Worm (Caenorhabditis elegans) whole organism, midembryonic: ENCODE results near the gene ikke-1.
A peak's percentile ranks its signal among the peaks of the same experiment; 100 is the strongest.

Experiments
- T22C8.4 ChIP-seq: fragments of 200-800 bp; sonication (Bioruptor generic); IDR thresholded peaks from 2 replicates; pipeline ENCODE4 v1.3.6; 2022; ENCODE audit warnings: missing genetic modification characterization, missing compliant biosample characterization
- cog-1 ChIP-seq: sonication (generic microtip); optimal IDR thresholded peaks from 2 replicates; lab custom pipeline; 2016; ENCODE audit warnings: missing genetic modification characterization, missing compliant biosample characterization
- flt-1 ChIP-seq: fragments of 200-800 bp; sonication (Bioruptor generic); IDR thresholded peaks from 2 replicates; pipeline ENCODE4 v1.3.6; 2022; ENCODE audit warnings: missing genetic modification characterization, missing compliant biosample characterization
- klf-2 ChIP-seq: fragments of 200-800 bp; sonication (Bioruptor generic); conservative IDR thresholded peaks from 2 replicates; pipeline ENCODE4 v1.3.6; 2022; ENCODE audit warnings: missing genetic modification reagents, missing genetic modification characterization, missing compliant biosample characterization
- med-1 ChIP-seq: sonication (generic microtip); optimal IDR thresholded peaks from 2 replicates; lab custom pipeline; 2017; ENCODE audit warnings: missing genetic modification characterization, mild to moderate bottlenecking, missing compliant biosample characterization, antibody characterized with exemption, missing genetic modification reagents; ENCODE audit not compliant: insufficient read depth
- ref-1 ChIP-seq: fragments of 200-800 bp; sonication (Bioruptor generic); conservative IDR thresholded peaks from 2 replicates; pipeline ENCODE4 v1.3.6; 2022; ENCODE audit warnings: missing genetic modification reagents, missing genetic modification characterization, missing compliant biosample characterization
- tab-1 ChIP-seq: fragments of 200-800 bp; sonication (Bioruptor generic); IDR thresholded peaks from 2 replicates; pipeline ENCODE4 v1.3.6; 2022; ENCODE audit warnings: missing genetic modification characterization, missing compliant biosample characterization
- ztf-23 ChIP-seq: fragments of 200-800 bp; sonication (Bioruptor generic); IDR thresholded peaks from 2 replicates; pipeline ENCODE4 v1.3.6; 2022; ENCODE audit warnings: missing genetic modification reagents, missing genetic modification characterization, missing compliant biosample characterization
- ztf-29 ChIP-seq: fragments of 200-800 bp; sonication (Bioruptor generic); IDR thresholded peaks from 2 replicates; pipeline ENCODE4 v1.3.6; 2022; ENCODE audit warnings: missing genetic modification reagents, missing genetic modification characterization, missing compliant biosample characterization

The ikke-1 gene

ce11 chrIII:9052371-9052978 is 2.0 kb upstream of the ikke-1 start:
- TF ChIP-seq med-1 (no peak), ztf-29 (0 out of 2 replicates have a peak, but pooled peaks have one; percentile 18), klf-2 (GFP tag; lab: Robert Waterston, UW) (peak; percentile 38; the same call in 1 of the 2 replicates)

ce11 chrIII:9051714-9052113 is 1.2 kb upstream of the ikke-1 start:
- TF ChIP-seq ref-1 (GFP tag; lab: Robert Waterston, UW) (no peak), flt-1 (GFP tag; lab: Robert Waterston, UW) (no peak), tab-1 (GFP tag; lab: Robert Waterston, UW) (no peak)

ce11 chrIII:9051119-9051597 is 658 bp upstream of the ikke-1 start:
- no peak for TF ChIP-seq ztf-29
- no peak for TF ChIP-seq T22C8.4
- TF ChIP-seq klf-2 (GFP tag; lab: Robert Waterston, UW), result no peak

- TF ChIP-seq klf-2 (GFP tag; lab: Robert Waterston, UW), result no peak
- no peak for TF ChIP-seq ztf-23 (GFP tag; lab: Robert Waterston, UW)
- TF ChIP-seq flt-1 (GFP tag; lab: Robert Waterston, UW), result no peak
- TF ChIP-seq ref-1 (GFP tag; lab: Robert Waterston, UW), result no peak
- no peak for TF ChIP-seq T22C8.4
- TF ChIP-seq med-1, result no peak
- no peak for TF ChIP-seq ztf-29
Measured at ce11 chrIII:9047260-9047659, 3.2 kb downstream of the ikke-1 start.

ce11 chrIII:9045838-9046237 is 4.7 kb downstream of the ikke-1 start, which contains the start of gene R107.2:
R107.2 (minus strand) TSS chrIII:9045938.
- TF ChIP-seq cog-1 (tag; lab: Kevin White, UChicago) (no peak), klf-2 (GFP tag; lab: Robert Waterston, UW) (no peak), ztf-29 (no peak), ztf-23 (GFP tag; lab: Robert Waterston, UW) (no peak), ref-1 (GFP tag; lab: Robert Waterston, UW) (no peak), tab-1 (GFP tag; lab: Robert Waterston, UW) (no peak), flt-1 (GFP tag; lab: Robert Waterston, UW) (no peak), med-1 (no peak), T22C8.4 (no peak)

- TF ChIP-seq T22C8.4, result no peak
- no peak for TF ChIP-seq klf-2 (GFP tag; lab: Robert Waterston, UW)
- TF ChIP-seq flt-1 (GFP tag; lab: Robert Waterston, UW), result no peak
- TF ChIP-seq ztf-29, result no peak
- no peak for TF ChIP-seq cog-1 (tag; lab: Kevin White, UChicago)
- no peak for TF ChIP-seq med-1
- no peak for TF ChIP-seq tab-1 (GFP tag; lab: Robert Waterston, UW)
- no peak for TF ChIP-seq ztf-23 (GFP tag; lab: Robert Waterston, UW)
- TF ChIP-seq ref-1 (GFP tag; lab: Robert Waterston, UW), result no peak
Measured at ce11 chrIII:9043200-9043599, 7.3 kb downstream of the ikke-1 start, which contains the start of gene nac-2. nac-2 (minus strand) TSS chrIII:9043300.

ce11 chrIII:9037658-9038057 is 12.8 kb downstream of the ikke-1 start, which contains the start of gene R107.9:
R107.9 (plus strand) TSS chrIII:9037958.
- TF ChIP-seq ztf-29, result no peak

- TF ChIP-seq ztf-23 (GFP tag; lab: Robert Waterston, UW) (no peak), ztf-29 (no peak), cog-1 (tag; lab: Kevin White, UChicago) (no peak), klf-2 (GFP tag; lab: Robert Waterston, UW) (no peak), med-1 (no peak), tab-1 (GFP tag; lab: Robert Waterston, UW) (no peak), T22C8.4 (no peak), flt-1 (GFP tag; lab: Robert Waterston, UW) (no peak), ref-1 (GFP tag; lab: Robert Waterston, UW) (no peak)
Measured at ce11 chrIII:9035037-9035436, 15.5 kb downstream of the ikke-1 start.

- TF ChIP-seq ztf-29 (no peak), ref-1 (GFP tag; lab: Robert Waterston, UW) (no peak), flt-1 (GFP tag; lab: Robert Waterston, UW) (no peak), klf-2 (GFP tag; lab: Robert Waterston, UW) (no peak), med-1 (no peak), tab-1 (GFP tag; lab: Robert Waterston, UW) (no peak), ztf-23 (GFP tag; lab: Robert Waterston, UW) (no peak), T22C8.4 (no peak), cog-1 (tag; lab: Kevin White, UChicago) (no peak)
Measured at ce11 chrIII:9034133-9034532, 16.4 kb downstream of the ikke-1 start.

- no peak for TF ChIP-seq tab-1 (GFP tag; lab: Robert Waterston, UW)
- TF ChIP-seq ztf-29, result no peak
- no peak for TF ChIP-seq flt-1 (GFP tag; lab: Robert Waterston, UW)
- TF ChIP-seq med-1, result no peak
- no peak for TF ChIP-seq ref-1 (GFP tag; lab: Robert Waterston, UW)
- TF ChIP-seq ztf-23 (GFP tag; lab: Robert Waterston, UW), result no peak
- TF ChIP-seq T22C8.4, result no peak
- TF ChIP-seq klf-2 (GFP tag; lab: Robert Waterston, UW), result no peak
- no peak for TF ChIP-seq cog-1 (tag; lab: Kevin White, UChicago)
Measured at ce11 chrIII:9030818-9031217, 19.7 kb downstream of the ikke-1 start.

- TF ChIP-seq klf-2 (GFP tag; lab: Robert Waterston, UW) (no peak), T22C8.4 (no peak), med-1 (no peak)
Measured at ce11 chrIII:9026951-9027350, 23.5 kb downstream of the ikke-1 start, which contains the start of gene F59B2.13. F59B2.13 (minus strand) TSS chrIII:9027051.
